Fruit fly (Drosophila melanogaster) whole organism, embryonic: Measurements from ENCODE around the gene CG42395.

Experiments used
- CG10267 ChIP-seq: fragments of 200-800 bp; sonication (Bioruptor generic); optimal IDR thresholded peaks from 2 replicates; lab custom pipeline; 2018; ENCODE audit warnings: missing biosample characterization, mild to moderate bottlenecking, missing genetic modification characterization, moderate library complexity
- CG11247 ChIP-seq: fragments of 200-800 bp; sonication (Bioruptor generic); IDR thresholded peaks from 2 replicates; pipeline ENCODE4 v1.3.6; 2022; ENCODE audit warnings: missing biosample characterization, missing genetic modification characterization
- CG11504 ChIP-seq: fragments of 200-800 bp; sonication (Bioruptor generic); optimal IDR thresholded peaks from 3 replicates; lab custom pipeline; 2019; ENCODE audit warnings: missing biosample characterization, mild to moderate bottlenecking, missing genetic modification characterization, moderate library complexity
- CG12659 ChIP-seq: fragments of 200-800 bp; sonication (Bioruptor generic); optimal IDR thresholded peaks from 3 replicates; lab custom pipeline; 2017; ENCODE audit warnings: mild to moderate bottlenecking, missing biosample characterization, missing genetic modification reagents, missing genetic modification characterization
- CG15601 ChIP-seq: fragments of 200-800 bp; sonication (Bioruptor generic); optimal IDR thresholded peaks from 3 replicates; lab custom pipeline; 2019; ENCODE audit warnings: missing biosample characterization, mild to moderate bottlenecking, missing genetic modification characterization, moderate library complexity
- CG16813 ChIP-seq: fragments of 200-800 bp; sonication (Bioruptor generic); IDR thresholded peaks from 3 replicates; pipeline ENCODE4 v1.3.6; 2022; ENCODE audit warnings: missing biosample characterization, missing genetic modification characterization; ENCODE audit not compliant: partially characterized antibody
- CG17359 ChIP-seq: fragments of 200-800 bp; sonication (Bioruptor generic); optimal IDR thresholded peaks from 3 replicates; lab custom pipeline; 2018; ENCODE audit warnings: missing biosample characterization, mild to moderate bottlenecking, missing genetic modification characterization, moderate library complexity
- CG17802 ChIP-seq: fragments of 200-800 bp; sonication (Bioruptor generic); optimal IDR thresholded peaks from 2 replicates; lab custom pipeline; 2018; ENCODE audit warnings: missing biosample characterization, mild to moderate bottlenecking, missing genetic modification characterization, moderate library complexity
- CG2116 ChIP-seq: fragments of 200-800 bp; sonication (Bioruptor generic); optimal IDR thresholded peaks from 3 replicates; lab custom pipeline; 2018; ENCODE audit warnings: missing biosample characterization, mild to moderate bottlenecking, missing genetic modification characterization
- CG30020 ChIP-seq: fragments of 200-800 bp; optimal IDR thresholded peaks from 2 replicates; lab custom pipeline; 2019; ENCODE audit warnings: missing biosample characterization, mild to moderate bottlenecking, missing genetic modification characterization, moderate library complexity
- CG32772 ChIP-seq: fragments of 200-800 bp; sonication (Bioruptor generic); IDR thresholded peaks from 2 replicates; pipeline ENCODE4 v1.3.6; 2022; ENCODE audit warnings: missing biosample characterization, missing genetic modification characterization
- CG4617 ChIP-seq: fragments of 200-800 bp; sonication (Bioruptor generic); optimal IDR thresholded peaks from 3 replicates; lab custom pipeline; 2016; ENCODE audit warnings: missing biosample characterization, missing genetic modification characterization, borderline replicate concordance
- CG5180 ChIP-seq: fragments of 200-800 bp; sonication (Bioruptor generic); optimal IDR thresholded peaks from 3 replicates; lab custom pipeline; 2017; ENCODE audit warnings: missing biosample characterization, missing genetic modification characterization, mild to moderate bottlenecking, moderate library complexity, missing genetic modification reagents
- CG9727 ChIP-seq: fragments of 200-800 bp; sonication (Bioruptor generic); optimal IDR thresholded peaks from 3 replicates; lab custom pipeline; 2017; ENCODE audit warnings: missing biosample characterization, mild to moderate bottlenecking, missing genetic modification characterization
- CG9932 ChIP-seq: fragments of 200-800 bp; sonication (Bioruptor generic); IDR thresholded peaks from 2 replicates; pipeline ENCODE4 v1.3.6; 2022; ENCODE audit warnings: missing biosample characterization, missing genetic modification characterization
- D ChIP-seq, 2 experiments: fragments of 200-800 bp in 1 of 2; fragments of >200 bp in 1 of 2; sonication (Bioruptor generic) in 1 of 2; optimal IDR thresholded peaks; 2 replicates in 1 of 2; 3 replicates in 1 of 2; lab custom pipeline; 2017; ENCODE audit warnings: mild to moderate bottlenecking in 1 of 2, missing biosample characterization in 1 of 2, missing genetic modification characterization in 1 of 2, missing genetic modification reagents in 1 of 2
- Dbx ChIP-seq: fragments of 200-800 bp; sonication (Bioruptor generic); IDR thresholded peaks from 3 replicates; pipeline ENCODE4 v1.3.6; 2022; ENCODE audit warnings: missing biosample characterization, missing genetic modification characterization
- Dfd ChIP-seq, 2 experiments: fragments of >200 bp; optimal IDR thresholded peaks; 2 replicates each; lab custom pipeline; 2017; ENCODE audit warnings: missing biosample characterization in 2 of 2, missing genetic modification characterization in 2 of 2
- Dp ChIP-seq: fragments of 200-800 bp; sonication (Bioruptor generic); optimal IDR thresholded peaks from 2 replicates; lab custom pipeline; 2018; ENCODE audit warnings: missing biosample characterization, mild to moderate bottlenecking, missing genetic modification characterization, moderate library complexity
- Dref ChIP-seq: fragments of 200-800 bp; sonication (Bioruptor generic); IDR thresholded peaks from 2 replicates; pipeline ENCODE4 v1.3.6; 2022; ENCODE audit warnings: missing biosample characterization, missing genetic modification characterization
- E2f2 ChIP-seq: fragments of 200-800 bp; sonication (Bioruptor generic); IDR thresholded peaks from 2 replicates; pipeline ENCODE4 v1.3.6; 2022; ENCODE audit warnings: missing biosample characterization, missing genetic modification characterization
- Eip74EF ChIP-seq, 2 experiments: fragments of 200-800 bp in 1 of 2; fragments of >200 bp in 1 of 2; sonication (Bioruptor generic) in 1 of 2; optimal IDR thresholded peaks; 2 replicates each; lab custom pipeline; 2017 to 2019; ENCODE audit warnings: missing biosample characterization in 2 of 2, missing genetic modification characterization in 2 of 2, mild to moderate bottlenecking in 1 of 2, moderate library complexity in 1 of 2
- H2.0 ChIP-seq: fragments of 200-800 bp; sonication (Bioruptor generic); IDR thresholded peaks from 2 replicates; pipeline ENCODE4 v1.3.6; 2022; ENCODE audit warnings: missing biosample characterization, missing genetic modification characterization
- Hey ChIP-seq: fragments of 200-800 bp; sonication (Bioruptor generic); optimal IDR thresholded peaks from 3 replicates; lab custom pipeline; 2018; ENCODE audit warnings: missing biosample characterization, mild to moderate bottlenecking, missing genetic modification characterization
- MESR4 ChIP-seq: fragments of 200-800 bp; sonication (Bioruptor generic); optimal IDR thresholded peaks from 2 replicates; lab custom pipeline; 2018; ENCODE audit warnings: missing biosample characterization, mild to moderate bottlenecking, missing genetic modification characterization, moderate library complexity
- Mad ChIP-seq: fragments of 200-800 bp; sonication (Bioruptor generic); optimal IDR thresholded peaks from 2 replicates; lab custom pipeline; 2016; ENCODE audit warnings: missing biosample characterization, missing genetic modification characterization
- Opbp ChIP-seq: fragments of 200-800 bp; sonication (Bioruptor generic); IDR thresholded peaks from 3 replicates; pipeline ENCODE4 v1.3.6; 2022; ENCODE audit warnings: missing biosample characterization, missing genetic modification characterization; ENCODE audit not compliant: partially characterized antibody
- Spps ChIP-seq: fragments of 200-800 bp; sonication (Bioruptor generic); optimal IDR thresholded peaks from 2 replicates; lab custom pipeline; 2018; ENCODE audit warnings: missing biosample characterization, mild to moderate bottlenecking, missing genetic modification characterization
- Sry-δ ChIP-seq: fragments of 200-800 bp; sonication (Bioruptor generic); optimal IDR thresholded peaks from 2 replicates; lab custom pipeline; 2016; ENCODE audit warnings: missing biosample characterization, missing genetic modification characterization
- amos ChIP-seq: fragments of 200-800 bp; sonication (Bioruptor generic); IDR thresholded peaks from 2 replicates; pipeline ENCODE4 v1.3.6; 2022; ENCODE audit warnings: missing biosample characterization, missing genetic modification characterization; ENCODE audit not compliant: partially characterized antibody
- bab2 ChIP-seq: fragments of 200-800 bp; sonication (Bioruptor generic); optimal IDR thresholded peaks from 2 replicates; lab custom pipeline; 2016; ENCODE audit warnings: missing biosample characterization, missing genetic modification characterization
- hb ChIP-seq: fragments of 200-800 bp; sonication (Bioruptor generic); IDR thresholded peaks from 3 replicates; pipeline ENCODE4 v1.3.6; 2022; ENCODE audit warnings: missing biosample characterization, missing genetic modification characterization; ENCODE audit not compliant: partially characterized antibody
- insv ChIP-seq, 2 experiments: fragments of 200-800 bp; sonication (Bioruptor generic); optimal IDR thresholded peaks; 3 replicates each; lab custom pipeline; 2016 to 2018; ENCODE audit warnings: missing biosample characterization in 2 of 2, missing genetic modification characterization in 2 of 2
- knrl ChIP-seq: fragments of 200-800 bp; sonication (Bioruptor generic); IDR thresholded peaks from 3 replicates; pipeline ENCODE4 v1.3.6; 2022; ENCODE audit warnings: missing biosample characterization, missing genetic modification characterization; ENCODE audit not compliant: partially characterized antibody
- lmd ChIP-seq: fragments of 200-800 bp; sonication (Bioruptor generic); IDR thresholded peaks from 2 replicates; pipeline ENCODE4 v1.3.6; 2022; ENCODE audit warnings: missing biosample characterization, missing genetic modification characterization
- mld ChIP-seq: fragments of 200-800 bp; sonication (Bioruptor generic); IDR thresholded peaks from 3 replicates; pipeline ENCODE4 v1.3.6; 2022; ENCODE audit warnings: missing biosample characterization, missing genetic modification characterization; ENCODE audit not compliant: partially characterized antibody
- pzg ChIP-seq: fragments of 200-800 bp; sonication (Bioruptor generic); optimal IDR thresholded peaks from 3 replicates; lab custom pipeline; 2018; ENCODE audit warnings: missing biosample characterization, mild to moderate bottlenecking, missing genetic modification characterization, moderate library complexity
- row ChIP-seq: fragments of 200-800 bp; sonication (Bioruptor generic); IDR thresholded peaks from 3 replicates; pipeline ENCODE4 v1.3.6; 2022; ENCODE audit warnings: missing biosample characterization, missing genetic modification characterization
- sna ChIP-seq: fragments of 200-800 bp; sonication (Bioruptor generic); IDR thresholded peaks from 2 replicates; pipeline ENCODE4 v1.3.6; 2022; ENCODE audit warnings: missing biosample characterization, missing genetic modification characterization; ENCODE audit not compliant: partially characterized antibody
- so ChIP-seq: fragments of 200-800 bp; sonication (Bioruptor generic); IDR thresholded peaks from 3 replicates; pipeline ENCODE4 v1.3.6; 2022; ENCODE audit warnings: missing biosample characterization, missing genetic modification characterization
- sr ChIP-seq: fragments of 200-800 bp; sonication (Bioruptor generic); IDR thresholded peaks from 3 replicates; pipeline ENCODE4 v1.3.6; 2022; ENCODE audit warnings: missing biosample characterization, missing genetic modification characterization
- sug ChIP-seq: fragments of 200-800 bp; optimal IDR thresholded peaks from 2 replicates; lab custom pipeline; 2019; ENCODE audit warnings: missing biosample characterization, mild to moderate bottlenecking, missing genetic modification characterization, moderate library complexity
- tll ChIP-seq, 2 experiments: fragments of 200-800 bp in 1 of 2; fragments of >200 bp in 1 of 2; sonication (Bioruptor generic) in 1 of 2; optimal IDR thresholded peaks; 2 replicates each; lab custom pipeline; 2017 to 2019; ENCODE audit warnings: missing biosample characterization in 2 of 2, missing genetic modification characterization in 2 of 2, mild to moderate bottlenecking in 1 of 2, moderate library complexity in 1 of 2
- tup ChIP-seq: fragments of 200-800 bp; sonication (Bioruptor generic); optimal IDR thresholded peaks from 2 replicates; lab custom pipeline; 2016; ENCODE audit warnings: missing biosample characterization, mild to moderate bottlenecking, missing genetic modification characterization, moderate library complexity
- vfl ChIP-seq: fragments of 200-800 bp; sonication (Bioruptor generic); optimal IDR thresholded peaks from 2 replicates; lab custom pipeline; 2016; ENCODE audit warnings: missing biosample characterization, missing genetic modification characterization
- yki ChIP-seq: fragments of >200 bp; optimal IDR thresholded peaks from 3 replicates; lab custom pipeline; 2018

The CG42395 gene

dm6 chrX:9608727-9609419 lies 32.8 kb upstream of the CG42395 start, which contains the start of the genes LysRS and Hecw (continued):
- TF ChIP-seq tll (GFP tag; optimal IDR thresholded peaks at IDR 0.05; lab: Kevin White, UChicago) (no peak), sr (no peak), CG32772 (GFP tag; lab: Robert Waterston, UW) (peak; percentile 90), H2.0 (GFP tag; lab: Robert Waterston, UW) (no peak), Dp (GFP tag; lab: Kevin White, UChicago) (peak; percentile 63), Hey (tag; lab: Kevin White, UChicago) (no peak), Dref (GFP tag; lab: Robert Waterston, UW) (peak; percentile 52), MESR4 (peak; percentile 83), amos (GFP tag; lab: Robert Waterston, UW) (peak; percentile 49; the same call in 1 of the 2 replicates), Sry-δ (GFP tag; lab: Kevin White, UChicago) (peak; percentile 49), Eip74EF (GFP tag; optimal IDR thresholded peaks at IDR 0.05; lab: Kevin White, UChicago) (no peak), sug (tag; lab: Kevin White, UChicago) (peak; percentile 42), CG15601 (tag; lab: Kevin White, UChicago) (peak; percentile 11), CG9727 (GFP tag; lab: Kevin White, UChicago) (no peak)

dm6 chrX:9605783-9606182 lies 29.7 kb upstream of the CG42395 start, which contains the start of gene Lst8:
Lst8 (minus strand) TSS chrX:9605969.
- TF ChIP-seq Opbp (GFP tag; lab: Robert Waterston, UW) (peak; percentile 71; the same call in 2 of the 3 replicates), row (no peak), bab2 (GFP tag; lab: Kevin White, UChicago) (no peak), CG4617 (GFP tag; lab: Kevin White, UChicago) (no peak), knrl (GFP tag; lab: Robert Waterston, UW) (peak; percentile 38; the same call in 1 of the 3 replicates), Sry-δ (GFP tag; lab: Kevin White, UChicago) (peak; percentile 33), Dp (GFP tag; lab: Kevin White, UChicago) (peak; percentile 78), Spps (tag; lab: Kevin White, UChicago) (no peak), CG17359 (no peak), tup (GFP tag; lab: Kevin White, UChicago) (no peak), CG9932 (GFP tag; lab: Robert Waterston, UW) (no peak), lmd (GFP tag; lab: Robert Waterston, UW) (no peak), CG11247 (GFP tag; lab: Robert Waterston, UW) (no peak), hb (GFP tag; lab: Robert Waterston, UW) (peak; percentile 38; the same call in 1 of the 3 replicates), mld (GFP tag; lab: Robert Waterston, UW) (0 out of 3 replicates have a peak, but pooled peaks have one; percentile 46), CG11504 (no peak), Dbx (GFP tag; lab: Robert Waterston, UW) (no peak), CG5180 (no peak), sna (GFP tag; lab: Robert Waterston, UW) (peak; percentile 71), CG17802 (tag; lab: Kevin White, UChicago) (no peak), CG30020 (tag; lab: Kevin White, UChicago) (no peak), yki (no peak), CG16813 (GFP tag; lab: Robert Waterston, UW) (peak; percentile 64), vfl (GFP tag; lab: Kevin White, UChicago) (no peak), CG12659 (GFP tag; lab: Kevin White, UChicago) (peak; percentile 6), E2f2 (GFP tag; lab: Robert Waterston, UW) (peak; percentile 86), CG2116 (peak; percentile 26), CG10267 (tag; lab: Kevin White, UChicago) (peak; percentile 89), Dfd (GFP tag; optimal IDR thresholded peaks at IDR 0.05; lab: Kevin White, UChicago) (no peak), pzg (GFP tag; lab: Kevin White, UChicago) (peak; percentile 45), insv (GFP tag; optimal IDR thresholded peaks at IDR 0.05; lab: Kevin White, UChicago) (peak; percentile 60 to 92), D (optimal IDR thresholded peaks at IDR 0.05; lab: Kevin White, UChicago) (no peak), D (GFP tag; optimal IDR thresholded peaks at IDR 0.05; lab: Kevin White, UChicago) (no peak), Mad (GFP tag; lab: Kevin White, UChicago) (no peak), so (GFP tag; lab: Robert Waterston, UW) (no peak)
